Worm (Caenorhabditis elegans) whole organism, L3 larva: ENCODE data around the gene Y71H2AM.6.

Experiments
- R02D3.7 ChIP-seq: fragments of 150-350 bp; optimal IDR thresholded peaks from 2 replicates; lab custom pipeline; 2014; ENCODE audit warnings: missing biosample characterization, missing genetic modification characterization
- ZK546.5 ChIP-seq: sonication (generic microtip); optimal IDR thresholded peaks from 2 replicates; lab custom pipeline; 2017; ENCODE audit warnings: missing biosample characterization, missing genetic modification characterization
- aly-2 ChIP-seq: fragments of 150-350 bp; optimal IDR thresholded peaks from 2 replicates; lab custom pipeline; 2014; ENCODE audit warnings: missing biosample characterization, missing genetic modification characterization
- ama-1 ChIP-seq: fragments of 150-350 bp; optimal IDR thresholded peaks from 2 replicates; lab custom pipeline; 2018
- ceh-16 ChIP-seq: sonication (generic microtip); optimal IDR thresholded peaks from 2 replicates; lab custom pipeline; 2017; ENCODE audit warnings: missing biosample characterization, missing genetic modification characterization
- ceh-28 ChIP-seq: fragments of 150-350 bp; optimal IDR thresholded peaks from 2 replicates; lab custom pipeline; 2014; ENCODE audit warnings: missing biosample characterization, missing genetic modification reagents, missing genetic modification characterization
- ceh-9 ChIP-seq: sonication (generic microtip); optimal IDR thresholded peaks from 2 replicates; lab custom pipeline; 2018; ENCODE audit warnings: missing biosample characterization, missing genetic modification characterization
- daf-12 ChIP-seq: fragments of 150-350 bp; optimal IDR thresholded peaks from 2 replicates; lab custom pipeline; 2014; ENCODE audit warnings: missing biosample characterization, missing genetic modification reagents, missing genetic modification characterization
- egl-5 ChIP-seq: fragments of 150-350 bp; optimal IDR thresholded peaks from 2 replicates; lab custom pipeline; 2017; ENCODE audit warnings: missing biosample characterization, missing genetic modification reagents, missing genetic modification characterization, inconsistent platforms
- elt-1 ChIP-seq: fragments of 150-350 bp; optimal IDR thresholded peaks from 2 replicates; lab custom pipeline; 2014; ENCODE audit warnings: missing biosample characterization, missing genetic modification characterization
- elt-2 ChIP-seq: sonication (generic microtip); optimal IDR thresholded peaks from 2 replicates; lab custom pipeline; 2016; ENCODE audit warnings: missing genetic modification reagents, mild to moderate bottlenecking, missing genetic modification characterization, missing compliant biosample characterization
- eor-1 ChIP-seq, 2 experiments: fragments of 150-350 bp; optimal IDR thresholded peaks; 2 replicates each; lab custom pipeline; 2014 to 2018; ENCODE audit warnings: missing biosample characterization in 2 of 2, missing genetic modification characterization in 2 of 2
- fkh-2 ChIP-seq: fragments of 150-350 bp; optimal IDR thresholded peaks from 2 replicates; lab custom pipeline; 2014; ENCODE audit warnings: missing biosample characterization, missing genetic modification reagents, missing genetic modification characterization
- hmg-11 ChIP-seq: sonication (generic microtip); optimal IDR thresholded peaks from 2 replicates; lab custom pipeline; 2016; ENCODE audit warnings: missing genetic modification characterization, missing compliant biosample characterization
- jun-1 ChIP-seq: fragments of 150-350 bp; optimal IDR thresholded peaks from 2 replicates; lab custom pipeline; 2014; ENCODE audit warnings: missing biosample characterization, missing genetic modification reagents, missing genetic modification characterization
- lin-15B ChIP-seq: fragments of 150-350 bp; optimal IDR thresholded peaks from 2 replicates; lab custom pipeline; 2014; ENCODE audit warnings: missing biosample characterization, missing genetic modification characterization
- mml-1 ChIP-seq: fragments of 150-350 bp; sonication (generic microtip); optimal IDR thresholded peaks from 3 replicates; lab custom pipeline; 2014; ENCODE audit warnings: missing biosample characterization, missing genetic modification characterization
- nfya-1 ChIP-seq: sonication (generic microtip); optimal IDR thresholded peaks from 2 replicates; lab custom pipeline; 2017; ENCODE audit warnings: missing genetic modification characterization, mild to moderate bottlenecking, missing compliant biosample characterization, antibody characterized with exemption, moderate library complexity; ENCODE audit not compliant: insufficient read depth
- nhr-11 ChIP-seq: fragments of 150-350 bp; optimal IDR thresholded peaks from 2 replicates; lab custom pipeline; 2014; ENCODE audit warnings: missing biosample characterization, missing genetic modification characterization
- nhr-12 ChIP-seq: fragments of 150-350 bp; optimal IDR thresholded peaks from 2 replicates; lab custom pipeline; 2014; ENCODE audit warnings: missing biosample characterization, missing genetic modification characterization
- nhr-23 ChIP-seq: fragments of 150-350 bp; optimal IDR thresholded peaks from 2 replicates; lab custom pipeline; 2014; ENCODE audit warnings: missing biosample characterization, missing genetic modification reagents, missing genetic modification characterization
- nhr-237 ChIP-seq: fragments of 150-350 bp; optimal IDR thresholded peaks from 2 replicates; lab custom pipeline; 2014; ENCODE audit warnings: missing biosample characterization, missing genetic modification characterization
- nhr-25 ChIP-seq: sonication (generic microtip); optimal IDR thresholded peaks from 2 replicates; lab custom pipeline; 2017; ENCODE audit warnings: missing biosample characterization, missing genetic modification characterization
- nhr-43 ChIP-seq: sonication (generic microtip); optimal IDR thresholded peaks from 2 replicates; lab custom pipeline; 2016; ENCODE audit warnings: mild to moderate bottlenecking, missing genetic modification characterization, missing compliant biosample characterization; ENCODE audit not compliant: poor library complexity, severe bottlenecking
- nhr-67 ChIP-seq: fragments of 150-350 bp; optimal IDR thresholded peaks from 2 replicates; lab custom pipeline; 2014; ENCODE audit warnings: missing biosample characterization, missing genetic modification characterization
- nhr-76 ChIP-seq: fragments of 150-350 bp; sonication (generic microtip); optimal IDR thresholded peaks from 5 replicates; lab custom pipeline; 2014; ENCODE audit warnings: missing biosample characterization, missing genetic modification characterization
- nhr-77 ChIP-seq: fragments of 150-350 bp; optimal IDR thresholded peaks from 2 replicates; lab custom pipeline; 2014; ENCODE audit warnings: missing biosample characterization, missing genetic modification characterization
- pha-4 ChIP-seq: fragments of 150-350 bp; optimal IDR thresholded peaks from 2 replicates; lab custom pipeline; 2014; ENCODE audit warnings: missing biosample characterization, missing genetic modification reagents, missing genetic modification characterization
- pqm-1 ChIP-seq: fragments of 150-350 bp; optimal IDR thresholded peaks from 2 replicates; lab custom pipeline; 2017; ENCODE audit warnings: missing biosample characterization, missing genetic modification characterization, inconsistent platforms
- sea-2 ChIP-seq: fragments of 150-350 bp; sonication (generic microtip); optimal IDR thresholded peaks from 4 replicates; lab custom pipeline; 2014; ENCODE audit warnings: missing biosample characterization, missing genetic modification reagents, missing genetic modification characterization
- skn-1 ChIP-seq: fragments of 150-350 bp; optimal IDR thresholded peaks from 2 replicates; lab custom pipeline; 2014; ENCODE audit warnings: missing biosample characterization, missing genetic modification characterization
- snpc-4 ChIP-seq: fragments of 150-350 bp; optimal IDR thresholded peaks from 2 replicates; lab custom pipeline; 2014; ENCODE audit warnings: missing biosample characterization, missing genetic modification characterization
- tbx-2 ChIP-seq: sonication (generic microtip); optimal IDR thresholded peaks from 2 replicates; lab custom pipeline; 2016; ENCODE audit warnings: mild to moderate bottlenecking, missing genetic modification characterization, missing compliant biosample characterization
- unc-39 ChIP-seq: sonication (generic microtip); optimal IDR thresholded peaks from 4 replicates; lab custom pipeline; 2017; ENCODE audit warnings: missing biosample characterization, missing genetic modification characterization
- unc-62 ChIP-seq: fragments of 150-350 bp; sonication (generic microtip); optimal IDR thresholded peaks from 4 replicates; lab custom pipeline; 2014; ENCODE audit warnings: missing biosample characterization, missing genetic modification reagents, missing genetic modification characterization
- zag-1 ChIP-seq: fragments of 150-350 bp; optimal IDR thresholded peaks from 2 replicates; lab custom pipeline; 2014; ENCODE audit warnings: missing biosample characterization, missing genetic modification characterization
- ztf-11 ChIP-seq: fragments of 150-350 bp; optimal IDR thresholded peaks from 2 replicates; lab custom pipeline; 2014; ENCODE audit warnings: missing biosample characterization, missing genetic modification characterization

Gene Y71H2AM.6

ce11 chrIII:2786740-2787139 lies 5.9 kb downstream of the Y71H2AM.6 start, which contains the start of gene nduc-2:
nduc-2 (plus strand) TSS chrIII:2786852.
- TF ChIP-seq ZK546.5 (tag; lab: Kevin White, UChicago) (no peak), elt-1 (tag; lab: Kevin White, UChicago) (no peak), ama-1 (lab: Kevin White, UChicago) (peak; percentile 73), jun-1 (tag; lab: Kevin White, UChicago) (no peak)

ce11 chrIII:2787979-2788491 lies 7.2 kb downstream of the Y71H2AM.6 start, which contains the start of gene tbcc-1:
tbcc-1 (plus strand) TSS chrIII:2788441.
- TF ChIP-seq tbx-2 (tag; lab: Kevin White, UChicago) (no peak), nhr-77 (tag; lab: Kevin White, UChicago) (no peak), mml-1 (tag; lab: Kevin White, UChicago) (no peak), snpc-4 (no peak), nhr-67 (no peak), ceh-28 (tag; lab: Kevin White, UChicago) (no peak), fkh-2 (tag; lab: Kevin White, UChicago) (no peak), elt-2 (no peak), elt-1 (tag; lab: Kevin White, UChicago) (no peak), zag-1 (no peak), R02D3.7 (no peak), nhr-76 (no peak), eor-1 (tag; optimal IDR thresholded peaks at IDR 0.05; lab: Kevin White, UChicago) (no peak), ztf-11 (tag; lab: Kevin White, UChicago) (no peak), hmg-11 (tag; lab: Kevin White, UChicago) (no peak), ceh-9 (no peak), sea-2 (GFP tag; lab: Kevin White, UChicago) (no peak), pha-4 (tag; lab: Kevin White, UChicago) (no peak), daf-12 (tag; lab: Kevin White, UChicago) (no peak)

- peak; percentile 95 for TF ChIP-seq nfya-1
- no peak for TF ChIP-seq unc-39 (tag; lab: Kevin White, UChicago)
These were observed 13.2 kb downstream of the Y71H2AM.6 start for ce11 chrIII:2794057-2794456.

- TF ChIP-seq ceh-28 (tag; lab: Kevin White, UChicago) (no peak), nhr-12 (tag; lab: Kevin White, UChicago) (no peak), aly-2 (tag; lab: Kevin White, UChicago) (no peak), nhr-237 (tag; lab: Kevin White, UChicago) (no peak), nhr-23 (tag; lab: Kevin White, UChicago) (no peak), lin-15B (tag; lab: Kevin White, UChicago) (no peak), nhr-11 (tag; lab: Kevin White, UChicago) (no peak), elt-1 (tag; lab: Kevin White, UChicago) (no peak), unc-62 (no peak), unc-39 (tag; lab: Kevin White, UChicago) (no peak), ZK546.5 (tag; lab: Kevin White, UChicago) (no peak)
These were observed 14.7 kb downstream of the Y71H2AM.6 start for ce11 chrIII:2795442-2796023.

ce11 chrIII:2800743-2801142 lies 19.9 kb downstream of the Y71H2AM.6 start:
- TF ChIP-seq pqm-1 (no peak), sea-2 (GFP tag; lab: Kevin White, UChicago) (no peak), ztf-11 (tag; lab: Kevin White, UChicago) (no peak), nhr-23 (tag; lab: Kevin White, UChicago) (no peak), nhr-67 (no peak), ZK546.5 (tag; lab: Kevin White, UChicago) (no peak), egl-5 (tag; lab: Kevin White, UChicago) (no peak), eor-1 (tag; optimal IDR thresholded peaks at IDR 0.05; lab: Kevin White, UChicago) (no peak), skn-1 (tag; lab: Kevin White, UChicago) (no peak), lin-15B (tag; lab: Kevin White, UChicago) (no peak), elt-1 (tag; lab: Kevin White, UChicago) (no peak), nhr-43 (no peak), nhr-77 (tag; lab: Kevin White, UChicago) (no peak), ceh-16 (tag; lab: Kevin White, UChicago) (no peak), snpc-4 (no peak), mml-1 (tag; lab: Kevin White, UChicago) (no peak), nhr-25 (tag; lab: Kevin White, UChicago) (no peak)
